Worm (Caenorhabditis elegans): Measurements from ENCODE around the gene C34D4.10.

ce11 chrIV:7081214-7081613 is 40.0 kb downstream of the C34D4.10 start, which contains the start of gene Y43B11AR.1:
- no peak for TF ChIP-seq cey-2 (tag; optimal IDR thresholded peaks at IDR 0.05; ENCODE audit: borderline replicate concordance, insufficient read depth)
- TF ChIP-seq unc-39 (tag; optimal IDR thresholded peaks at IDR 0.05): no peak
- no peak for TF ChIP-seq nhr-111 (GFP tag; optimal IDR thresholded peaks at IDR 0.05)
- TF ChIP-seq lin-39 (tag; optimal IDR thresholded peaks at IDR 0.05): no peak
- no peak for TF ChIP-seq lsy-2 (tag; optimal IDR thresholded peaks at IDR 0.05)
- no peak for TF ChIP-seq daf-12 (tag; optimal IDR thresholded peaks at IDR 0.05)
- TF ChIP-seq egl-27 (tag; optimal IDR thresholded peaks at IDR 0.05): no peak
- no peak for TF ChIP-seq nhr-237 (tag; optimal IDR thresholded peaks at IDR 0.05)
- TF ChIP-seq jun-1 (tag; optimal IDR thresholded peaks at IDR 0.05): no peak
- no peak for TF ChIP-seq snpc-4 (tag; optimal IDR thresholded peaks at IDR 0.05)

Measured in whole organism, L4 larva.